Worm (Caenorhabditis elegans): ENCODE measurements around the gene cdc-48.1.

cdc-48.1 gene

DNA sequence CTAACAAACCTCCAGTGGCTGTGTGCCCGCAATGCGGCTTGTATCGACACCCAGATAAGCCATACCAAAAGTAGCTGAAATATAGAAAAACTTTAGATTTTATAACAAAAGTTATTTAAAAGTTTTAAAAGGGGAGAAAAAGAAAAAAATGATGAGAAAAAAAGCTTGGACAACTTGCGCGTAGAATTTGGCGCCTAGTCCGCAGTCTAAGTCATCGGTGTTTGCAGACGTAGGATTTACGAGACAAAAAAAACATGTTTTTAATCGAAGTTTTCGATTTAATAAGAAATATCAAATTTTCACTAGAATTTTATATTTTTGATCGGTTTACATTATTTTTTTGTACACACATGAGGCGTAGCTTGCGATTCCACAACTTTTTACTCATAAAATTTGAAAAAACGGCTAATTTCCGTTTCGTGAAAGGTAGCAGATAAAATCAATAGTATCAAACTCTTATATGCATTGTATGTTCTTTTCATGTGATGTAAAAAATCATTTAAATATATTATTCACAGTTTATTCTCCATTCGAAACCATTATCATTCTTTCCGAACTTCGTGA is 21.2 kb downstream of the cdc-48.1 start, which contains the start of gene pro-1:
Gene pro-1 (minus strand): TSS at position 74 of the 564 bp plus-strand sequence.
- peak; percentile 43 for TF ChIP-seq nfya-1 (tag; optimal IDR thresholded peaks at IDR 0.05)
- TF ChIP-seq elt-2 (tag; optimal IDR thresholded peaks at IDR 0.05), result peak; percentile 43
- TF ChIP-seq mec-3 (tag; optimal IDR thresholded peaks at IDR 0.05; ENCODE audit: borderline replicate concordance), result no peak
- TF ChIP-seq pax-1 (tag; optimal IDR thresholded peaks at IDR 0.05), result peak; percentile 62
- no peak for TF ChIP-seq ref-2 (tag; optimal IDR thresholded peaks at IDR 0.05)
- TF ChIP-seq T23F11.4 (GFP tag; optimal IDR thresholded peaks at IDR 0.05), result no peak
- TF ChIP-seq pha-2 (tag; optimal IDR thresholded peaks at IDR 0.05), result no peak
- peak; percentile 19 for TF ChIP-seq dve-1 (tag; optimal IDR thresholded peaks at IDR 0.05)
- TF ChIP-seq ceh-9 (tag; optimal IDR thresholded peaks at IDR 0.05), result no peak
- TF ChIP-seq nhr-11 (tag; optimal IDR thresholded peaks at IDR 0.05), result no peak
- TF ChIP-seq dmd-4 (tag; optimal IDR thresholded peaks at IDR 0.05; ENCODE audit: borderline replicate concordance), result no peak
- 0 out of 2 replicates have a peak, but pooled peaks have one; percentile 11 for TF ChIP-seq ceh-45 (GFP tag; IDR thresholded peaks at IDR 0.05)
- TF ChIP-seq Y22D7AL.16 (tag; optimal IDR thresholded peaks at IDR 0.05), result peak; percentile 25
- TF ChIP-seq ceh-30 (tag; optimal IDR thresholded peaks at IDR 0.05), result no peak
- TF ChIP-seq ama-1 (optimal IDR thresholded peaks at IDR 0.05), result peak; percentile 82
- peak; percentile 45 for TF ChIP-seq gmeb-2 (tag; optimal IDR thresholded peaks at IDR 0.05)
- peak; percentile 29 for TF ChIP-seq F13H6.1 (tag; optimal IDR thresholded peaks at IDR 0.05)
- TF ChIP-seq ceh-22 (tag; optimal IDR thresholded peaks at IDR 0.05), result no peak
- no peak for TF ChIP-seq pros-1 (tag; optimal IDR thresholded peaks at IDR 0.05)
- TF ChIP-seq che-1 (tag; optimal IDR thresholded peaks at IDR 0.05), result peak; percentile 10
- TF ChIP-seq syd-9 (tag; optimal IDR thresholded peaks at IDR 0.05), result no peak
- no peak for TF ChIP-seq lin-11 (tag; optimal IDR thresholded peaks at IDR 0.05)
- no peak for TF ChIP-seq hlh-30 (tag; optimal IDR thresholded peaks at IDR 0.05; ENCODE audit: insufficient read depth)
- TF ChIP-seq ceh-31 (tag; optimal IDR thresholded peaks at IDR 0.05), result peak; percentile 14
- TF ChIP-seq eyg-1 (tag; optimal IDR thresholded peaks at IDR 0.05), result no peak
- TF ChIP-seq C08G9.2 (tag; optimal IDR thresholded peaks at IDR 0.05), result no peak
- peak; percentile 17 for TF ChIP-seq tbx-2 (tag; optimal IDR thresholded peaks at IDR 0.05)

DNA sequence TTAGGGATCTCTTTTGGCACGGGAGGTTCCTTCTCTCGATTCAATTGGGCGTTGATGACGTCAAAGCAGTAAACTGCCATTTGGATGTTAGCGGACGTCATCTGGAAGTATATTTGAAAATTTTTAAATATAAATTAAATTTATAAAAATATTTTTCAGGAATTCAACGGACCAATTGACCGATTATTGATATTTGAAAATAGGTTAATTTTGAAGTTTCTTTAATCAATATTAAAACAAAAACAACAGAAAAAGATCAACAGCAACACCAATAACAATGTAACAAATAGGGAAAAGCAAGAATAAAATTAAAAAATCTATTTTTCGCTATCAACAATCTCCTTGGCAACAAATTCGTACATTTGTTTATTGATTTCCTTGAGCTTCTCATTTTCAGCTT is 24.0 kb downstream of the cdc-48.1 start, which contains the start of gene R166.3:
Gene R166.3 (minus strand): TSS at position 101 of the 400 bp plus-strand sequence.
- TF ChIP-seq eyg-1 (tag; optimal IDR thresholded peaks at IDR 0.05) (no peak), ceh-30 (tag; optimal IDR thresholded peaks at IDR 0.05) (no peak), T23F11.4 (GFP tag; optimal IDR thresholded peaks at IDR 0.05) (no peak), lin-11 (tag; optimal IDR thresholded peaks at IDR 0.05) (no peak), ceh-45 (GFP tag; IDR thresholded peaks at IDR 0.05) (no peak), gmeb-2 (tag; optimal IDR thresholded peaks at IDR 0.05) (no peak), che-1 (tag; optimal IDR thresholded peaks at IDR 0.05) (no peak), elt-2 (tag; optimal IDR thresholded peaks at IDR 0.05) (no peak), dve-1 (tag; optimal IDR thresholded peaks at IDR 0.05) (no peak), hlh-30 (tag; optimal IDR thresholded peaks at IDR 0.05; ENCODE audit: insufficient read depth) (no peak), hlh-8 (tag; optimal IDR thresholded peaks at IDR 0.05) (no peak), ahr-1 (tag; optimal IDR thresholded peaks at IDR 0.05) (no peak), ttx-3 (tag; optimal IDR thresholded peaks at IDR 0.05) (no peak), ceh-48 (tag; optimal IDR thresholded peaks at IDR 0.05) (no peak), ceh-19 (GFP tag; optimal IDR thresholded peaks at IDR 0.05) (no peak), unc-86 (tag; optimal IDR thresholded peaks at IDR 0.05) (no peak), K02D7.2 (tag; optimal IDR thresholded peaks at IDR 0.05) (no peak), pha-2 (tag; optimal IDR thresholded peaks at IDR 0.05) (no peak)

DNA sequence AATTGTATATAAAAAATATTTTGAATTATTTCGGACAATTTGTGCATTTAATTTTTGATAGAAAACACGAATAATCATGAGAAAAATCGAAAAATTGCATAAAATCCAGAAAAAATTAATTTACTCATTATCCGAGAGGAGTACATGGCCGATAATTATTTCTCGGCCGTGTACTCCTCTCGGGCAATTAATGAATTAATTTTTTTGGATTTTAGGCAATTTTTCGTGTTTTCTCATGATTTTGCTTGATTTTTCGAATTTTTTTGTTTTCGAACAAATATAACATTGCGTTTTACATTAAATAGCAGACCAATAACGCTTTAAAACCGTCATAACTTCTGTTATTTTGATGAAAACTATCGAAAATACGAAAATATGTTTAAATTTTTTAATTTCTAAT is 25.2 kb downstream of the cdc-48.1 start:
- no peak for TF ChIP-seq mec-3 (tag; optimal IDR thresholded peaks at IDR 0.05; ENCODE audit: borderline replicate concordance)
- TF ChIP-seq dmd-4 (tag; optimal IDR thresholded peaks at IDR 0.05; ENCODE audit: borderline replicate concordance), result no peak
- peak; percentile 53 for TF ChIP-seq ets-4 (tag; optimal IDR thresholded peaks at IDR 0.05)
- TF ChIP-seq ceh-18 (tag; optimal IDR thresholded peaks at IDR 0.05), result no peak
- no peak for TF ChIP-seq sox-2 (GFP tag; IDR thresholded peaks at IDR 0.05)
- TF ChIP-seq npax-4 (tag; optimal IDR thresholded peaks at IDR 0.05), result no peak
- no peak for TF ChIP-seq fax-1 (tag; optimal IDR thresholded peaks at IDR 0.05)
- no peak for TF ChIP-seq K02D7.2 (tag; optimal IDR thresholded peaks at IDR 0.05)
- TF ChIP-seq hlh-15 (tag; optimal IDR thresholded peaks at IDR 0.05), result no peak
- TF ChIP-seq ceh-14 (tag; optimal IDR thresholded peaks at IDR 0.05), result no peak
- TF ChIP-seq rnt-1 (tag; optimal IDR thresholded peaks at IDR 0.05), result no peak
- no peak for TF ChIP-seq gmeb-2 (tag; optimal IDR thresholded peaks at IDR 0.05)
- peak; percentile 26 for TF ChIP-seq hlh-8 (tag; optimal IDR thresholded peaks at IDR 0.05)
- TF ChIP-seq ceh-48 (tag; optimal IDR thresholded peaks at IDR 0.05), result no peak
- peak; percentile 36 for TF ChIP-seq F13H6.1 (tag; optimal IDR thresholded peaks at IDR 0.05)
- TF ChIP-seq nhr-11 (tag; optimal IDR thresholded peaks at IDR 0.05), result no peak
- TF ChIP-seq pag-3 (tag; optimal IDR thresholded peaks at IDR 0.05; ENCODE audit: borderline replicate concordance), result no peak
- peak; percentile 83 for TF ChIP-seq tbx-2 (tag; optimal IDR thresholded peaks at IDR 0.05)
- TF ChIP-seq madf-2 (tag; optimal IDR thresholded peaks at IDR 0.05), result no peak
- TF ChIP-seq unc-42 (tag; optimal IDR thresholded peaks at IDR 0.05), result peak; percentile 47
- no peak for TF ChIP-seq C38D4.7 (GFP tag; optimal IDR thresholded peaks at IDR 0.05)
- no peak for TF ChIP-seq hlh-30 (tag; optimal IDR thresholded peaks at IDR 0.05; ENCODE audit: insufficient read depth)
- TF ChIP-seq nhr-232 (tag; optimal IDR thresholded peaks at IDR 0.05), result no peak
- no peak for TF ChIP-seq T23F11.4 (GFP tag; optimal IDR thresholded peaks at IDR 0.05)
